Worm (Caenorhabditis elegans) whole organism, L3 larva: ENCODE measurements around the gene pqn-78.

ENCODE experiments used
- R02D3.7 ChIP-seq: fragments of 150-350 bp; optimal IDR thresholded peaks from 2 replicates; lab custom pipeline; 2014; ENCODE audit warnings: missing biosample characterization, missing genetic modification characterization
- ama-1 ChIP-seq: fragments of 150-350 bp; optimal IDR thresholded peaks from 2 replicates; lab custom pipeline; 2018
- ceh-16 ChIP-seq: sonication (generic microtip); optimal IDR thresholded peaks from 2 replicates; lab custom pipeline; 2017; ENCODE audit warnings: missing biosample characterization, missing genetic modification characterization
- ceh-28 ChIP-seq: fragments of 150-350 bp; optimal IDR thresholded peaks from 2 replicates; lab custom pipeline; 2014; ENCODE audit warnings: missing biosample characterization, missing genetic modification reagents, missing genetic modification characterization
- ceh-9 ChIP-seq: sonication (generic microtip); optimal IDR thresholded peaks from 2 replicates; lab custom pipeline; 2018; ENCODE audit warnings: missing biosample characterization, missing genetic modification characterization
- daf-12 ChIP-seq: fragments of 150-350 bp; optimal IDR thresholded peaks from 2 replicates; lab custom pipeline; 2014; ENCODE audit warnings: missing biosample characterization, missing genetic modification reagents, missing genetic modification characterization
- egl-27 ChIP-seq: sonication (generic microtip); optimal IDR thresholded peaks from 4 replicates; lab custom pipeline; 2017; ENCODE audit warnings: missing biosample characterization, missing genetic modification reagents, missing genetic modification characterization
- elt-1 ChIP-seq: fragments of 150-350 bp; optimal IDR thresholded peaks from 2 replicates; lab custom pipeline; 2014; ENCODE audit warnings: missing biosample characterization, missing genetic modification characterization
- elt-3 ChIP-seq, 3 experiments: fragments of 150-350 bp in 1 of 3; sonication (generic microtip) in 2 of 3; optimal IDR thresholded peaks; 2 replicates in 2 of 3; 4 replicates in 1 of 3; lab custom pipeline; 2014 to 2017; ENCODE audit warnings: missing biosample characterization in 3 of 3, missing genetic modification characterization in 3 of 3
- eor-1 ChIP-seq, 2 experiments: fragments of 150-350 bp; optimal IDR thresholded peaks; 2 replicates each; lab custom pipeline; 2014 to 2018; ENCODE audit warnings: missing biosample characterization in 2 of 2, missing genetic modification characterization in 2 of 2
- fkh-10 ChIP-seq: sonication (generic microtip); optimal IDR thresholded peaks from 2 replicates; lab custom pipeline; 2017; ENCODE audit warnings: missing biosample characterization, missing genetic modification reagents, missing genetic modification characterization
- fkh-2 ChIP-seq: fragments of 150-350 bp; optimal IDR thresholded peaks from 2 replicates; lab custom pipeline; 2014; ENCODE audit warnings: missing biosample characterization, missing genetic modification reagents, missing genetic modification characterization
- hmg-11 ChIP-seq: sonication (generic microtip); optimal IDR thresholded peaks from 2 replicates; lab custom pipeline; 2016; ENCODE audit warnings: missing genetic modification characterization, missing compliant biosample characterization
- jun-1 ChIP-seq: fragments of 150-350 bp; optimal IDR thresholded peaks from 2 replicates; lab custom pipeline; 2014; ENCODE audit warnings: missing biosample characterization, missing genetic modification reagents, missing genetic modification characterization
- lin-15B ChIP-seq: fragments of 150-350 bp; optimal IDR thresholded peaks from 2 replicates; lab custom pipeline; 2014; ENCODE audit warnings: missing biosample characterization, missing genetic modification characterization
- mml-1 ChIP-seq: fragments of 150-350 bp; sonication (generic microtip); optimal IDR thresholded peaks from 3 replicates; lab custom pipeline; 2014; ENCODE audit warnings: missing biosample characterization, missing genetic modification characterization
- nfya-1 ChIP-seq: sonication (generic microtip); optimal IDR thresholded peaks from 2 replicates; lab custom pipeline; 2017; ENCODE audit warnings: missing genetic modification characterization, mild to moderate bottlenecking, missing compliant biosample characterization, antibody characterized with exemption, moderate library complexity; ENCODE audit not compliant: insufficient read depth
- nhr-23 ChIP-seq: fragments of 150-350 bp; optimal IDR thresholded peaks from 2 replicates; lab custom pipeline; 2014; ENCODE audit warnings: missing biosample characterization, missing genetic modification reagents, missing genetic modification characterization
- nhr-237 ChIP-seq: fragments of 150-350 bp; optimal IDR thresholded peaks from 2 replicates; lab custom pipeline; 2014; ENCODE audit warnings: missing biosample characterization, missing genetic modification characterization
- nhr-25 ChIP-seq: sonication (generic microtip); optimal IDR thresholded peaks from 2 replicates; lab custom pipeline; 2017; ENCODE audit warnings: missing biosample characterization, missing genetic modification characterization
- nhr-28 ChIP-seq: fragments of 150-350 bp; optimal IDR thresholded peaks from 2 replicates; lab custom pipeline; 2014; ENCODE audit warnings: missing biosample characterization, missing genetic modification characterization
- nhr-43 ChIP-seq: sonication (generic microtip); optimal IDR thresholded peaks from 2 replicates; lab custom pipeline; 2016; ENCODE audit warnings: mild to moderate bottlenecking, missing genetic modification characterization, missing compliant biosample characterization; ENCODE audit not compliant: poor library complexity, severe bottlenecking
- nhr-67 ChIP-seq: fragments of 150-350 bp; optimal IDR thresholded peaks from 2 replicates; lab custom pipeline; 2014; ENCODE audit warnings: missing biosample characterization, missing genetic modification characterization
- nhr-76 ChIP-seq: fragments of 150-350 bp; sonication (generic microtip); optimal IDR thresholded peaks from 5 replicates; lab custom pipeline; 2014; ENCODE audit warnings: missing biosample characterization, missing genetic modification characterization
- nhr-77 ChIP-seq: fragments of 150-350 bp; optimal IDR thresholded peaks from 2 replicates; lab custom pipeline; 2014; ENCODE audit warnings: missing biosample characterization, missing genetic modification characterization
- pqm-1 ChIP-seq: fragments of 150-350 bp; optimal IDR thresholded peaks from 2 replicates; lab custom pipeline; 2017; ENCODE audit warnings: missing biosample characterization, missing genetic modification characterization, inconsistent platforms
- skn-1 ChIP-seq: fragments of 150-350 bp; optimal IDR thresholded peaks from 2 replicates; lab custom pipeline; 2014; ENCODE audit warnings: missing biosample characterization, missing genetic modification characterization
- snpc-4 ChIP-seq: fragments of 150-350 bp; optimal IDR thresholded peaks from 2 replicates; lab custom pipeline; 2014; ENCODE audit warnings: missing biosample characterization, missing genetic modification characterization
- unc-39 ChIP-seq: sonication (generic microtip); optimal IDR thresholded peaks from 4 replicates; lab custom pipeline; 2017; ENCODE audit warnings: missing biosample characterization, missing genetic modification characterization
- unc-62 ChIP-seq: fragments of 150-350 bp; sonication (generic microtip); optimal IDR thresholded peaks from 4 replicates; lab custom pipeline; 2014; ENCODE audit warnings: missing biosample characterization, missing genetic modification reagents, missing genetic modification characterization
- zag-1 ChIP-seq: fragments of 150-350 bp; optimal IDR thresholded peaks from 2 replicates; lab custom pipeline; 2014; ENCODE audit warnings: missing biosample characterization, missing genetic modification characterization
- ztf-11 ChIP-seq: fragments of 150-350 bp; optimal IDR thresholded peaks from 2 replicates; lab custom pipeline; 2014; ENCODE audit warnings: missing biosample characterization, missing genetic modification characterization
- ztf-4 ChIP-seq: fragments of 150-350 bp; optimal IDR thresholded peaks from 2 replicates; lab custom pipeline; 2014; ENCODE audit warnings: missing biosample characterization, missing genetic modification characterization

Gene pqn-78

ce11 chrIV:15634240-15634789 lies 39.5 kb upstream of the pqn-78 start, which contains the start of gene Y105C5A.1274:
TSS of gene Y105C5A.1274 (plus strand) at chrIV:15634739.
- peak; percentile 30 for TF ChIP-seq nfya-1 (tag; lab: Kevin White, UChicago)

ce11 chrIV:15631217-15631616 lies 36.4 kb upstream of the pqn-78 start, which contains the start of gene Y105C5A.9:
TSS of gene Y105C5A.9 (plus strand) at chrIV:15631517.
- TF ChIP-seq eor-1 (tag; optimal IDR thresholded peaks at IDR 0.05; lab: Kevin White, UChicago) (no peak), lin-15B (tag; lab: Kevin White, UChicago) (no peak), unc-39 (no peak), nhr-43 (tag; lab: Kevin White, UChicago) (no peak), nhr-25 (tag; lab: Kevin White, UChicago) (no peak), fkh-2 (no peak)
- TF ChIP-seq, all 47 proteins: peak for 0

ce11 chrIV:15617667-15618066 lies 22.8 kb upstream of the pqn-78 start:
- TF ChIP-seq R02D3.7 (tag; lab: Kevin White, UChicago): no peak
- TF ChIP-seq ztf-4: no peak
- TF ChIP-seq fkh-10 (GFP tag; lab: Kevin White, UChicago): no peak
- TF ChIP-seq nhr-67 (tag; lab: Kevin White, UChicago): no peak
- TF ChIP-seq lin-15B (tag; lab: Kevin White, UChicago): no peak
- TF ChIP-seq ceh-9 (tag; lab: Kevin White, UChicago): no peak
- TF ChIP-seq ama-1: no peak
- TF ChIP-seq ceh-28: no peak
- TF ChIP-seq nfya-1 (tag; lab: Kevin White, UChicago): no peak
- TF ChIP-seq zag-1 (tag; lab: Kevin White, UChicago): no peak
- no peak for TF ChIP-seq mml-1 (tag; lab: Kevin White, UChicago)
- no peak for TF ChIP-seq skn-1 (tag; lab: Kevin White, UChicago)
- no peak for TF ChIP-seq egl-27 (tag; lab: Kevin White, UChicago)
- no peak for TF ChIP-seq nhr-28 (tag; lab: Kevin White, UChicago)
- TF ChIP-seq ztf-11 (tag; lab: Kevin White, UChicago): no peak
- no peak for TF ChIP-seq nhr-43 (tag; lab: Kevin White, UChicago)
- no peak for TF ChIP-seq ceh-16 (tag; lab: Kevin White, UChicago)
- no peak for TF ChIP-seq nhr-77 (tag; lab: Kevin White, UChicago)
- TF ChIP-seq daf-12: no peak
- no peak for TF ChIP-seq hmg-11 (tag; lab: Kevin White, UChicago)

ce11 chrIV:15616971-15617370 lies 22.1 kb upstream of the pqn-78 start, which contains the start of gene Y105C5A.8:
TSS of gene Y105C5A.8 (minus strand) at chrIV:15617071.
- TF ChIP-seq elt-1 (tag; lab: Kevin White, UChicago) (no peak), ama-1 (no peak), nhr-67 (tag; lab: Kevin White, UChicago) (no peak), nhr-23 (tag; lab: Kevin White, UChicago) (no peak), daf-12 (no peak), elt-3 (tag; optimal IDR thresholded peaks at IDR 0.05; lab: Kevin White, UChicago) (no peak), skn-1 (tag; lab: Kevin White, UChicago) (no peak), jun-1 (tag; lab: Kevin White, UChicago) (no peak), nhr-237 (tag; lab: Kevin White, UChicago) (no peak), hmg-11 (tag; lab: Kevin White, UChicago) (no peak), pqm-1 (tag; lab: Kevin White, UChicago) (no peak), snpc-4 (tag; lab: Kevin White, UChicago) (no peak)

ce11 chrIV:15613141-15613540 lies 18.3 kb upstream of the pqn-78 start:
- TF ChIP-seq ztf-11 (tag; lab: Kevin White, UChicago) (no peak), hmg-11 (tag; lab: Kevin White, UChicago) (no peak), unc-62 (GFP tag; lab: Kevin White, UChicago) (no peak), eor-1 (tag; optimal IDR thresholded peaks at IDR 0.05; lab: Kevin White, UChicago) (no peak), fkh-2 (no peak), nhr-76 (tag; lab: Kevin White, UChicago) (no peak), nhr-25 (tag; lab: Kevin White, UChicago) (no peak), daf-12 (no peak), nhr-67 (tag; lab: Kevin White, UChicago) (no peak)
- TF ChIP-seq, all 47 proteins: peak for 0
